Fruit fly (Drosophila melanogaster) whole organism, embryonic: Measurements from ENCODE around the gene Or7a.

ENCODE experiments used
- Abd-B ChIP-seq: fragments of 200-800 bp; sonication (Bioruptor generic); optimal IDR thresholded peaks from 2 replicates; lab custom pipeline; 2018; ENCODE audit warnings: missing biosample characterization, mild to moderate bottlenecking, missing genetic modification characterization, moderate library complexity
- Asciz ChIP-seq: fragments of 200-800 bp; sonication (Bioruptor generic); optimal IDR thresholded peaks from 2 replicates; lab custom pipeline; 2017; ENCODE audit warnings: missing biosample characterization, mild to moderate bottlenecking, missing genetic modification characterization, missing genetic modification reagents
- B-H2 ChIP-seq: fragments of 200-800 bp; sonication (Bioruptor generic); optimal IDR thresholded peaks from 2 replicates; lab custom pipeline; 2018; ENCODE audit warnings: missing biosample characterization, mild to moderate bottlenecking, missing genetic modification characterization
- BEAF-32 ChIP-seq: fragments of 200-800 bp; sonication (Bioruptor generic); optimal IDR thresholded peaks from 3 replicates; lab custom pipeline; 2017; ENCODE audit warnings: missing biosample characterization, missing genetic modification characterization, mild to moderate bottlenecking, moderate library complexity, missing genetic modification reagents
- CG15601 ChIP-seq: fragments of 200-800 bp; sonication (Bioruptor generic); optimal IDR thresholded peaks from 3 replicates; lab custom pipeline; 2019; ENCODE audit warnings: missing biosample characterization, mild to moderate bottlenecking, missing genetic modification characterization, moderate library complexity
- CG16779 ChIP-seq: fragments of 200-800 bp; sonication (Bioruptor generic); IDR thresholded peaks from 2 replicates; pipeline ENCODE4 v1.3.6; 2022; ENCODE audit warnings: missing biosample characterization, missing genetic modification characterization
- CG17829 ChIP-seq: fragments of 200-800 bp; optimal IDR thresholded peaks from 2 replicates; lab custom pipeline; 2019; ENCODE audit warnings: missing biosample characterization, mild to moderate bottlenecking, missing genetic modification characterization, moderate library complexity
- CG30020 ChIP-seq: fragments of 200-800 bp; optimal IDR thresholded peaks from 2 replicates; lab custom pipeline; 2019; ENCODE audit warnings: missing biosample characterization, mild to moderate bottlenecking, missing genetic modification characterization, moderate library complexity
- CG34422 ChIP-seq: fragments of 200-800 bp; sonication (Bioruptor generic); IDR thresholded peaks from 3 replicates; pipeline ENCODE4 v1.3.6; 2022; ENCODE audit warnings: missing biosample characterization, missing genetic modification characterization
- CG4282 ChIP-seq: fragments of 200-800 bp; sonication (Bioruptor generic); optimal IDR thresholded peaks from 2 replicates; lab custom pipeline; 2016; ENCODE audit warnings: missing biosample characterization, missing genetic modification characterization
- CG4328 ChIP-seq: fragments of 200-800 bp; sonication (Bioruptor generic); optimal IDR thresholded peaks from 3 replicates; lab custom pipeline; 2017; ENCODE audit warnings: missing biosample characterization, missing genetic modification reagents, missing genetic modification characterization
- CG6254 ChIP-seq: fragments of 200-800 bp; sonication (Bioruptor generic); optimal IDR thresholded peaks from 3 replicates; lab custom pipeline; 2017; ENCODE audit warnings: mild to moderate bottlenecking, missing biosample characterization, missing genetic modification reagents, missing genetic modification characterization
- CG6689 ChIP-seq: fragments of 200-800 bp; sonication (Bioruptor generic); IDR thresholded peaks from 2 replicates; pipeline ENCODE4 v1.3.6; 2022; ENCODE audit warnings: missing biosample characterization, missing genetic modification characterization
- CG8944 ChIP-seq: fragments of 200-800 bp; sonication (Bioruptor generic); optimal IDR thresholded peaks from 3 replicates; lab custom pipeline; 2016; ENCODE audit warnings: missing biosample characterization, missing genetic modification characterization
- D ChIP-seq, 2 experiments: fragments of 200-800 bp in 1 of 2; fragments of >200 bp in 1 of 2; sonication (Bioruptor generic) in 1 of 2; optimal IDR thresholded peaks; 2 replicates in 1 of 2; 3 replicates in 1 of 2; lab custom pipeline; 2017; ENCODE audit warnings: mild to moderate bottlenecking in 1 of 2, missing biosample characterization in 1 of 2, missing genetic modification characterization in 1 of 2, missing genetic modification reagents in 1 of 2
- D19B ChIP-seq: fragments of 200-800 bp; sonication (Bioruptor generic); optimal IDR thresholded peaks from 2 replicates; lab custom pipeline; 2017; ENCODE audit warnings: missing biosample characterization, mild to moderate bottlenecking, missing genetic modification characterization
- Ets97D ChIP-seq: fragments of 200-800 bp; sonication (Bioruptor generic); optimal IDR thresholded peaks from 3 replicates; lab custom pipeline; 2016; ENCODE audit warnings: missing biosample characterization, missing genetic modification characterization
- HLH4C ChIP-seq: fragments of 200-800 bp; sonication (Bioruptor generic); IDR thresholded peaks from 3 replicates; pipeline ENCODE4 v1.3.6; 2022; ENCODE audit warnings: missing biosample characterization, missing genetic modification characterization; ENCODE audit not compliant: partially characterized antibody
- HmgD ChIP-seq: fragments of 200-800 bp; sonication (Bioruptor generic); optimal IDR thresholded peaks from 3 replicates; lab custom pipeline; 2016; ENCODE audit warnings: missing biosample characterization, missing genetic modification characterization
- HmgZ ChIP-seq: fragments of 200-800 bp; sonication (Bioruptor generic); optimal IDR thresholded peaks from 2 replicates; lab custom pipeline; 2018; ENCODE audit warnings: missing biosample characterization, mild to moderate bottlenecking, missing genetic modification characterization
- Hr39 ChIP-seq: fragments of >200 bp; optimal IDR thresholded peaks from 2 replicates; lab custom pipeline; 2017
- Lim3 ChIP-seq: fragments of 200-800 bp; sonication (Bioruptor generic); IDR thresholded peaks from 2 replicates; pipeline ENCODE4 v1.3.6; 2022; ENCODE audit warnings: missing biosample characterization, missing genetic modification characterization
- Neu2 ChIP-seq: fragments of 200-800 bp; sonication (Bioruptor generic); optimal IDR thresholded peaks from 3 replicates; lab custom pipeline; 2016; ENCODE audit warnings: missing biosample characterization, missing genetic modification characterization, borderline replicate concordance
- Poxn ChIP-seq: fragments of 200-800 bp; sonication (Bioruptor generic); IDR thresholded peaks from 2 replicates; pipeline ENCODE4 v1.3.6; 2022; ENCODE audit warnings: missing biosample characterization, missing genetic modification characterization
- bowl ChIP-seq: fragments of 200-800 bp; sonication (Bioruptor generic); IDR thresholded peaks from 2 replicates; pipeline ENCODE4 v1.3.6; 2022; ENCODE audit warnings: missing biosample characterization, missing genetic modification characterization
- cad ChIP-seq: fragments of >200 bp; optimal IDR thresholded peaks from 2 replicates; lab custom pipeline; 2017; ENCODE audit warnings: missing biosample characterization, missing genetic modification characterization
- dimm ChIP-seq: fragments of 200-800 bp; sonication (Bioruptor generic); IDR thresholded peaks from 2 replicates; pipeline ENCODE4 v1.3.6; 2022; ENCODE audit warnings: missing biosample characterization, missing genetic modification characterization
- dmrt11E ChIP-seq: fragments of 200-800 bp; sonication (Bioruptor generic); optimal IDR thresholded peaks from 3 replicates; lab custom pipeline; 2018; ENCODE audit warnings: missing biosample characterization, mild to moderate bottlenecking, missing genetic modification characterization, moderate library complexity
- dmrt99B ChIP-seq: fragments of 200-800 bp; sonication (Bioruptor generic); optimal IDR thresholded peaks from 2 replicates; lab custom pipeline; 2018; ENCODE audit warnings: missing biosample characterization, mild to moderate bottlenecking, missing genetic modification characterization, moderate library complexity
- dysf ChIP-seq: fragments of 200-800 bp; sonication (Bioruptor generic); IDR thresholded peaks from 3 replicates; pipeline ENCODE4 v1.3.6; 2022; ENCODE audit warnings: missing biosample characterization, missing genetic modification characterization
- eyg ChIP-seq: fragments of 200-800 bp; sonication (Bioruptor generic); optimal IDR thresholded peaks from 3 replicates; lab custom pipeline; 2016; ENCODE audit warnings: missing biosample characterization, missing genetic modification characterization
- gfzf ChIP-seq: fragments of 200-800 bp; sonication (Bioruptor generic); optimal IDR thresholded peaks from 2 replicates; lab custom pipeline; 2016; ENCODE audit warnings: missing biosample characterization, mild to moderate bottlenecking, missing genetic modification characterization, moderate library complexity
- lbe ChIP-seq: fragments of 200-800 bp; sonication (Bioruptor generic); optimal IDR thresholded peaks from 2 replicates; lab custom pipeline; 2016; ENCODE audit warnings: missing biosample characterization, mild to moderate bottlenecking, missing genetic modification characterization
- mld ChIP-seq: fragments of 200-800 bp; sonication (Bioruptor generic); IDR thresholded peaks from 3 replicates; pipeline ENCODE4 v1.3.6; 2022; ENCODE audit warnings: missing biosample characterization, missing genetic modification characterization; ENCODE audit not compliant: partially characterized antibody
- nau ChIP-seq: fragments of 200-800 bp; sonication (Bioruptor generic); optimal IDR thresholded peaks from 3 replicates; lab custom pipeline; 2017; ENCODE audit warnings: missing biosample characterization, mild to moderate bottlenecking, missing genetic modification characterization, missing genetic modification reagents
- nerfin-2 ChIP-seq: fragments of 200-800 bp; sonication (Bioruptor generic); IDR thresholded peaks from 2 replicates; pipeline ENCODE4 v1.3.6; 2022; ENCODE audit warnings: missing biosample characterization, missing genetic modification characterization; ENCODE audit not compliant: partially characterized antibody
- nom ChIP-seq: fragments of 200-800 bp; sonication (Bioruptor generic); optimal IDR thresholded peaks from 2 replicates; lab custom pipeline; 2017; ENCODE audit warnings: missing biosample characterization, missing genetic modification characterization, mild to moderate bottlenecking, moderate library complexity, missing genetic modification reagents
- oc ChIP-seq: fragments of 200-800 bp; sonication (Bioruptor generic); optimal IDR thresholded peaks from 2 replicates; lab custom pipeline; 2018; ENCODE audit warnings: missing biosample characterization, mild to moderate bottlenecking, missing genetic modification characterization, moderate library complexity
- odd ChIP-seq: fragments of 200-800 bp; sonication (Bioruptor generic); optimal IDR thresholded peaks from 2 replicates; lab custom pipeline; 2017; ENCODE audit warnings: missing biosample characterization, mild to moderate bottlenecking, missing genetic modification characterization
- pan ChIP-seq, 4 experiments: fragments of >200 bp in 3 of 4; fragments of 200-800 bp in 1 of 4; sonication (Bioruptor generic) in 1 of 4; optimal IDR thresholded peaks in 3 of 4; IDR thresholded peaks in 1 of 4; 2 replicates each; pipeline versions ENCODE4 v1.3.6 to Lab custom; 2017 to 2022; ENCODE audit warnings: missing biosample characterization in 2 of 4, missing genetic modification characterization in 2 of 4, mixed read lengths in 1 of 4
- prd ChIP-seq, 3 experiments: fragments of >200 bp in 2 of 3; fragments of 200-800 bp in 1 of 3; sonication (Bioruptor generic) in 1 of 3; optimal IDR thresholded peaks in 2 of 3; IDR thresholded peaks in 1 of 3; 2 replicates in 2 of 3; 3 replicates in 1 of 3; pipeline versions ENCODE4 v1.3.6 to Lab custom; 2017 to 2022; ENCODE audit warnings: missing biosample characterization in 1 of 3, missing genetic modification characterization in 1 of 3
- pzg ChIP-seq: fragments of 200-800 bp; sonication (Bioruptor generic); optimal IDR thresholded peaks from 3 replicates; lab custom pipeline; 2018; ENCODE audit warnings: missing biosample characterization, mild to moderate bottlenecking, missing genetic modification characterization, moderate library complexity
- repo ChIP-seq: fragments of 200-800 bp; sonication (Bioruptor generic); optimal IDR thresholded peaks from 2 replicates; lab custom pipeline; 2016; ENCODE audit warnings: missing biosample characterization, missing genetic modification characterization
- sens ChIP-seq: fragments of 200-800 bp; sonication (Bioruptor generic); peaks from one replicate; lab custom pipeline; 2016; ENCODE audit warnings: missing biosample characterization, missing genetic modification characterization
- tin ChIP-seq: fragments of 200-800 bp; sonication (Bioruptor generic); optimal IDR thresholded peaks from 3 replicates; lab custom pipeline; 2016; ENCODE audit warnings: missing biosample characterization, missing genetic modification characterization
- tna ChIP-seq: fragments of 200-800 bp; sonication (Bioruptor generic); IDR thresholded peaks from 2 replicates; pipeline ENCODE4 v1.3.6; 2022; ENCODE audit warnings: missing biosample characterization, missing genetic modification characterization; ENCODE audit not compliant: partially characterized antibody
- unc-4 ChIP-seq: fragments of 200-800 bp; sonication (Bioruptor generic); IDR thresholded peaks from 2 replicates; pipeline ENCODE4 v1.3.6; 2022; ENCODE audit warnings: missing biosample characterization, missing genetic modification characterization; ENCODE audit not compliant: partially characterized antibody

The Or7a gene

dm6 chrX:8207054-8207453 is 41.5 kb upstream of the Or7a start (continued):
- no peak for TF ChIP-seq nerfin-2 (GFP tag; lab: Robert Waterston, UW)
- no peak for TF ChIP-seq CG15601 (tag; lab: Kevin White, UChicago)
- no peak for TF ChIP-seq nau (GFP tag; lab: Kevin White, UChicago)
- TF ChIP-seq CG8944 = no peak
- TF ChIP-seq Abd-B (GFP tag; lab: Kevin White, UChicago) = no peak
- no peak for TF ChIP-seq oc (tag; lab: Kevin White, UChicago)
- no peak for TF ChIP-seq odd
- no peak for TF ChIP-seq eyg (GFP tag; lab: Kevin White, UChicago)
- TF ChIP-seq lbe (GFP tag; lab: Kevin White, UChicago) = no peak
- TF ChIP-seq Ets97D (GFP tag; lab: Kevin White, UChicago) = no peak
- no peak for TF ChIP-seq tna (GFP tag; lab: Robert Waterston, UW)
- no peak for TF ChIP-seq Hr39 (lab: Kevin White, UChicago)
- TF ChIP-seq bowl (GFP tag; lab: Robert Waterston, UW) = no peak
- no peak for TF ChIP-seq pzg (GFP tag; lab: Kevin White, UChicago)
- no peak for TF ChIP-seq repo (GFP tag; lab: Kevin White, UChicago)
- no peak for TF ChIP-seq Lim3 (GFP tag; lab: Robert Waterston, UW)
- no peak for TF ChIP-seq Neu2 (GFP tag; lab: Kevin White, UChicago)
- TF ChIP-seq CG16779 (GFP tag; lab: Robert Waterston, UW) = no peak
- no peak for TF ChIP-seq tin (GFP tag; lab: Kevin White, UChicago)
- TF ChIP-seq D19B (GFP tag; lab: Kevin White, UChicago) = no peak
- no peak for TF ChIP-seq HLH4C (GFP tag; lab: Robert Waterston, UW)
- TF ChIP-seq sens (GFP tag; lab: Kevin White, UChicago) = peak; percentile 60
- no peak for TF ChIP-seq pan (optimal IDR thresholded peaks at IDR 0.05; lab: Kevin White, UChicago)
- TF ChIP-seq pan (GFP tag; optimal IDR thresholded peaks at IDR 0.05 in 1 of 2, IDR thresholded peaks at IDR 0.05 in 1 of 2) = peak in 1 of 2 experiments; percentile 21
- no peak for TF ChIP-seq gfzf (GFP tag; lab: Kevin White, UChicago)
- TF ChIP-seq HmgD (GFP tag; lab: Kevin White, UChicago) = no peak
- TF ChIP-seq CG4328 (GFP tag; lab: Kevin White, UChicago) = no peak
- TF ChIP-seq BEAF-32 (GFP tag; lab: Kevin White, UChicago) = no peak
- no peak for TF ChIP-seq prd (optimal IDR thresholded peaks at IDR 0.05; lab: Kevin White, UChicago)
- TF ChIP-seq prd (GFP tag; IDR thresholded peaks at IDR 0.05; lab: Robert Waterston, UW) = peak; percentile 43; the same call in 1 of the 3 replicates
- TF ChIP-seq CG6254 (GFP tag; lab: Kevin White, UChicago) = no peak
- no peak for TF ChIP-seq dimm (GFP tag; lab: Robert Waterston, UW)
- TF ChIP-seq mld (GFP tag; lab: Robert Waterston, UW) = no peak
- no peak for TF ChIP-seq cad (GFP tag; lab: Kevin White, UChicago)
- TF ChIP-seq unc-4 (GFP tag; lab: Robert Waterston, UW) = no peak
- TF ChIP-seq Asciz (GFP tag; lab: Kevin White, UChicago) = no peak
- no peak for TF ChIP-seq D (optimal IDR thresholded peaks at IDR 0.05; lab: Kevin White, UChicago)
- TF ChIP-seq D (GFP tag; optimal IDR thresholded peaks at IDR 0.05; lab: Kevin White, UChicago) = no peak
- TF ChIP-seq CG17829 = no peak
- no peak for TF ChIP-seq CG4282 (GFP tag; lab: Kevin White, UChicago)
- TF ChIP-seq nom (GFP tag; lab: Kevin White, UChicago) = no peak
- 0 out of 2 replicates have a peak, but pooled peaks have one; percentile 20 for TF ChIP-seq CG6689 (GFP tag; lab: Robert Waterston, UW)
- no peak for TF ChIP-seq dmrt11E (tag; lab: Kevin White, UChicago)
- TF ChIP-seq HmgZ (tag; lab: Kevin White, UChicago) = no peak
- TF ChIP-seq CG34422 (GFP tag; lab: Robert Waterston, UW) = no peak
- no peak for TF ChIP-seq CG30020 (tag; lab: Kevin White, UChicago)
- TF ChIP-seq Poxn = no peak
- 0 out of 3 replicates have a peak, but pooled peaks have one; percentile 30 for TF ChIP-seq dysf
- peak; percentile 30 for TF ChIP-seq dmrt99B (tag; lab: Kevin White, UChicago)
- TF ChIP-seq B-H2 (GFP tag; lab: Kevin White, UChicago) = no peak
